Worm (Caenorhabditis elegans): Measurements from ENCODE around the gene dgn-1.

Gene dgn-1

ce11 chrX:10900079-10900724, 28.6 kb downstream of the dgn-1 start, which contains the start of gene suca-1:
Gene suca-1, minus strand, starts transcription at chrX:10900114.
- TF ChIP-seq che-1 (tag; optimal IDR thresholded peaks at IDR 0.05) (no peak), hlh-30 (tag; optimal IDR thresholded peaks at IDR 0.05; ENCODE audit: insufficient read depth) (peak; percentile 2), hlh-15 (tag; optimal IDR thresholded peaks at IDR 0.05) (no peak), pha-4 (tag; optimal IDR thresholded peaks at IDR 0.05) (no peak), tbx-2 (tag; optimal IDR thresholded peaks at IDR 0.05) (peak; percentile 71), Y22D7AL.16 (tag; optimal IDR thresholded peaks at IDR 0.05) (no peak), ceh-14 (tag; optimal IDR thresholded peaks at IDR 0.05) (no peak), dve-1 (tag; optimal IDR thresholded peaks at IDR 0.05) (no peak), F13H6.1 (tag; optimal IDR thresholded peaks at IDR 0.05) (peak; percentile 40), ceh-6 (GFP tag; optimal IDR thresholded peaks at IDR 0.05) (no peak), unc-86 (tag; optimal IDR thresholded peaks at IDR 0.05) (no peak), nhr-232 (tag; optimal IDR thresholded peaks at IDR 0.05) (no peak), T23F11.4 (GFP tag; optimal IDR thresholded peaks at IDR 0.05) (no peak), hlh-13 (GFP tag; optimal IDR thresholded peaks at IDR 0.05) (no peak), mec-3 (tag; optimal IDR thresholded peaks at IDR 0.05; ENCODE audit: borderline replicate concordance) (no peak), pqm-1 (tag; optimal IDR thresholded peaks at IDR 0.05) (no peak), ceh-2 (tag; optimal IDR thresholded peaks at IDR 0.05) (peak; percentile 33), dmd-4 (tag; optimal IDR thresholded peaks at IDR 0.05; ENCODE audit: borderline replicate concordance) (no peak), ets-4 (tag; optimal IDR thresholded peaks at IDR 0.05) (no peak), ceh-18 (tag; optimal IDR thresholded peaks at IDR 0.05) (peak; percentile 34), ceh-9 (tag; optimal IDR thresholded peaks at IDR 0.05) (no peak), gmeb-2 (tag; optimal IDR thresholded peaks at IDR 0.05) (peak; percentile 14), hlh-8 (tag; optimal IDR thresholded peaks at IDR 0.05) (no peak), pax-1 (tag; optimal IDR thresholded peaks at IDR 0.05) (no peak), pros-1 (tag; optimal IDR thresholded peaks at IDR 0.05) (no peak), sox-4 (tag; optimal IDR thresholded peaks at IDR 0.05) (no peak), ceh-34 (tag; optimal IDR thresholded peaks at IDR 0.05) (peak; percentile 51), rnt-1 (tag; optimal IDR thresholded peaks at IDR 0.05) (no peak), ceh-45 (GFP tag; IDR thresholded peaks at IDR 0.05) (0 out of 2 replicates have a peak, but pooled peaks have one; percentile 22), syd-9 (tag; optimal IDR thresholded peaks at IDR 0.05) (no peak), sox-2 (GFP tag; IDR thresholded peaks at IDR 0.05) (no peak), nhr-11 (tag; optimal IDR thresholded peaks at IDR 0.05) (no peak), K02D7.2 (tag; optimal IDR thresholded peaks at IDR 0.05) (peak; percentile 11), unc-42 (tag; optimal IDR thresholded peaks at IDR 0.05) (peak; percentile 3), ttx-3 (tag; optimal IDR thresholded peaks at IDR 0.05) (no peak), lim-6 (tag; optimal IDR thresholded peaks at IDR 0.05) (no peak), eyg-1 (tag; optimal IDR thresholded peaks at IDR 0.05) (no peak), K09A11.1 (tag; optimal IDR thresholded peaks at IDR 0.05; ENCODE audit: insufficient read depth) (no peak), tbx-7 (tag; optimal IDR thresholded peaks at IDR 0.05) (no peak), pag-3 (tag; optimal IDR thresholded peaks at IDR 0.05; ENCODE audit: borderline replicate concordance) (no peak), nfya-1 (tag; optimal IDR thresholded peaks at IDR 0.05) (peak; percentile 67), sdc-2 (tag; optimal IDR thresholded peaks at IDR 0.05) (peak; percentile 51), elt-4 (tag; optimal IDR thresholded peaks at IDR 0.05) (no peak), madf-2 (tag; optimal IDR thresholded peaks at IDR 0.05) (peak; percentile 28), C38D4.7 (GFP tag; optimal IDR thresholded peaks at IDR 0.05) (peak; percentile 14), ceh-30 (tag; optimal IDR thresholded peaks at IDR 0.05) (peak; percentile 58), ahr-1 (tag; optimal IDR thresholded peaks at IDR 0.05) (no peak), ceh-24 (tag; optimal IDR thresholded peaks at IDR 0.05) (no peak), unc-3 (GFP tag; conservative IDR thresholded peaks at IDR 0.05) (no peak), unc-3 (tag; optimal IDR thresholded peaks at IDR 0.05) (no peak), lin-11 (tag; optimal IDR thresholded peaks at IDR 0.05) (no peak), C08G9.2 (tag; optimal IDR thresholded peaks at IDR 0.05) (peak; percentile 8)
